Worm (Caenorhabditis elegans) whole organism, early embryonic: Measurements from ENCODE around the gene B0310.3.

Experiments used
- F13C5.2 ChIP-seq: sonication (generic microtip); optimal IDR thresholded peaks from 2 replicates; lab custom pipeline; 2017; ENCODE audit warnings: mild to moderate bottlenecking, missing genetic modification characterization, inconsistent platforms, missing compliant biosample characterization
- flt-1 ChIP-seq: fragments of 200-800 bp; sonication (Bioruptor generic); IDR thresholded peaks from 2 replicates; pipeline ENCODE4 v1.3.6; 2022; ENCODE audit warnings: missing genetic modification characterization, missing compliant biosample characterization
- hnd-1 ChIP-seq: sonication (generic microtip); optimal IDR thresholded peaks from 2 replicates; lab custom pipeline; 2016; ENCODE audit warnings: missing genetic modification characterization, missing compliant biosample characterization

DNA sequence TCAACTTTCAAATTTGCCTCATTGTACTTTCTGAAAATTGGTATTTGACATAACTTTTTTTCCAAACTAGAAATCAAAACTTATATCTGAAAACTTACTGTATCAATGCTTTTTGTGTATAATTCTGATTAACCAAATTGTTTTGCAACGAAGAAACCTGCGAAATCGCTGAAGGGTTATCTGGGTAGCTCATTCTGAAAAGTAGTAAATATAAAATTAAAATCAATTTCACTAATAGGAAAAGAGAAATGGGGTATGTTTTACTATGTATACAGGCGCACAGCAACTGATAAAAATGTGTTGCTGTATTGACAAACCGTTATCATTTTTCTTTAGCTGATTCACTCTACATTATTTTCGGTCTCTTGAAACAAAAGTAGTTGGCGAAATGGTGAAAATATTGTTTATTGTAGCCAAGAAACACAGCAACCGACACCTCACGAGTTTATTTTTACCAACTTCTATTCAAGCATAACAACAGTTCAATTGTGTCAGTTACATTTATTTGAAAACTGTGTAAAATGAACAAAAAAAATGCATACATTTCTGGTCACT, 30.5 kb upstream of the B0310.3 start, which contains the start of gene F57C12.2:
- TF ChIP-seq F13C5.2 (tag; lab: Kevin White, UChicago) (no peak), flt-1 (GFP tag; lab: Robert Waterston, UW) (no peak), hnd-1 (tag; lab: Kevin White, UChicago) (no peak)
